Worm (Caenorhabditis elegans): ENCODE measurements around the gene arrd-24.
A peak's percentile ranks its signal among the peaks of the same experiment; 100 is the strongest.

Gene arrd-24

ce11 chrX:13977439-13978118 lies 2.7 kb downstream of the arrd-24 start, which contains the start of gene F48F7.6:
Gene F48F7.6, plus strand, starts transcription at chrX:13977829.
- TF ChIP-seq ceh-83 (GFP tag; optimal IDR thresholded peaks at IDR 0.05) (no peak), hlh-1 (tag; optimal IDR thresholded peaks at IDR 0.05) (peak; percentile 40), mls-2 (tag; optimal IDR thresholded peaks at IDR 0.05) (no peak), pha-4 (tag; optimal IDR thresholded peaks at IDR 0.05) (peak; percentile 42), ceh-43 (GFP tag; optimal IDR thresholded peaks at IDR 0.05) (no peak), ham-2 (GFP tag; optimal IDR thresholded peaks at IDR 0.05) (peak; percentile 74), elt-1 (tag; optimal IDR thresholded peaks at IDR 0.05; ENCODE audit: borderline replicate concordance, insufficient read depth) (no peak), nhr-237 (tag; optimal IDR thresholded peaks at IDR 0.05) (peak; percentile 42), snpc-4 (tag; optimal IDR thresholded peaks at IDR 0.05) (no peak), unc-39 (tag; optimal IDR thresholded peaks at IDR 0.05) (no peak), unc-120 (tag; optimal IDR thresholded peaks at IDR 0.05; ENCODE audit: poor library complexity, severe bottlenecking) (peak; percentile 12), ces-1 (GFP tag; optimal IDR thresholded peaks at IDR 0.05) (peak; percentile 67), flh-1 (GFP tag; optimal IDR thresholded peaks at IDR 0.05) (no peak), sptf-1 (tag; optimal IDR thresholded peaks at IDR 0.05) (peak; percentile 38), mep-1 (tag; optimal IDR thresholded peaks at IDR 0.05) (peak; percentile 58), ceh-39 (tag; optimal IDR thresholded peaks at IDR 0.05) (peak; percentile 80), elt-3 (tag; optimal IDR thresholded peaks at IDR 0.05) (no peak), M03D4.4 (tag; optimal IDR thresholded peaks at IDR 0.05) (peak; percentile 6), drap-1 (GFP tag; optimal IDR thresholded peaks at IDR 0.05) (peak; percentile 31), unc-62 (GFP tag; optimal IDR thresholded peaks at IDR 0.05) (peak; percentile 28), lin-13 (tag; optimal IDR thresholded peaks at IDR 0.05) (no peak)

ce11 chrX:13975314-13975713 lies 5.0 kb downstream of the arrd-24 start, which contains the start of gene F48F7.5:
Gene F48F7.5, plus strand, starts transcription at chrX:13975653.
- TF ChIP-seq mep-1 (tag; optimal IDR thresholded peaks at IDR 0.05) (no peak), drap-1 (GFP tag; optimal IDR thresholded peaks at IDR 0.05) (no peak), lin-32 (GFP tag; optimal IDR thresholded peaks at IDR 0.05) (no peak), hlh-1 (tag; optimal IDR thresholded peaks at IDR 0.05) (no peak), elt-1 (tag; optimal IDR thresholded peaks at IDR 0.05; ENCODE audit: borderline replicate concordance, insufficient read depth) (no peak), M03D4.4 (tag; optimal IDR thresholded peaks at IDR 0.05) (no peak)

DNA sequence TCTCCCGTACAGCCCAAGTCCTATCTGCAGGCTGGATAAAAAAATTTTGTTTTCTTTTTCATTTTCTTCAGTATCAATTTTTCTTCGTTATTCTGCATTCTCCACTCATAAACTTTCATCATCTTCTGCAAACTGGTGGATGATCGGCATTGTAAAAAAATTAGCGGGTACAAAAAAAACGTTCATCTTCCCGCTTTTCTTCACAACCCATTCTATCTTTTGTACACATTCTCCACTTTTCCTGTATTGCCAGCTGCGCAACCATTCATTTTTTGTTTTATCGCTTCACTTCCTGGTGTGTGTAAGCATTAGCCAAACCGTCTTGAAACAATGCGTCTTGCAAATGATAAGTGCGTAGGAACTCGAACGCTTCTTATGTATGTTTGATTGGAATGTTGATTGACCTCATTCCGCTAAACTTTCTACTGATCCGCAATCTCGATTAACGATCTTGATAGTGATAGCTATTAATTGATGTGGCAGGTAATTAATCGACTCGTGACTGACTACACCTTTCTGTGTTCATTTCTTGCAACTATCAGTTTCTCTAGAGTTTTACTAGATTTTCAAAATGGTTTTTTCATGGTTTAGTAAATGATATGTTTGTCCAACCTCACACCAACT lies 5.8 kb downstream of the arrd-24 start:
- TF ChIP-seq mab-5 (tag; optimal IDR thresholded peaks at IDR 0.05) (no peak), sptf-1 (tag; optimal IDR thresholded peaks at IDR 0.05) (no peak), mls-2 (tag; optimal IDR thresholded peaks at IDR 0.05) (no peak), unc-62 (GFP tag; optimal IDR thresholded peaks at IDR 0.05) (peak; percentile 75), elt-3 (tag; optimal IDR thresholded peaks at IDR 0.05) (no peak), tbx-8 (GFP tag; optimal IDR thresholded peaks at IDR 0.05) (no peak), blmp-1 (tag; optimal IDR thresholded peaks at IDR 0.05) (no peak), M03D4.4 (tag; optimal IDR thresholded peaks at IDR 0.05) (no peak), unc-120 (tag; optimal IDR thresholded peaks at IDR 0.05; ENCODE audit: poor library complexity, severe bottlenecking) (no peak), lin-13 (tag; optimal IDR thresholded peaks at IDR 0.05) (no peak), mep-1 (tag; optimal IDR thresholded peaks at IDR 0.05) (no peak), ceh-83 (GFP tag; optimal IDR thresholded peaks at IDR 0.05) (no peak), ceh-39 (tag; optimal IDR thresholded peaks at IDR 0.05) (no peak), sem-2 (GFP tag; optimal IDR thresholded peaks at IDR 0.05) (no peak), nhr-12 (tag; optimal IDR thresholded peaks at IDR 0.05) (no peak), ham-2 (GFP tag; optimal IDR thresholded peaks at IDR 0.05) (peak; percentile 85), elt-1 (tag; optimal IDR thresholded peaks at IDR 0.05; ENCODE audit: borderline replicate concordance, insufficient read depth) (peak; percentile 80), ceh-43 (GFP tag; optimal IDR thresholded peaks at IDR 0.05) (no peak), cnd-1 (tag; optimal IDR thresholded peaks at IDR 0.05) (no peak), bed-3 (GFP tag; optimal IDR thresholded peaks at IDR 0.05) (no peak), hlh-1 (tag; optimal IDR thresholded peaks at IDR 0.05) (no peak), lin-32 (GFP tag; optimal IDR thresholded peaks at IDR 0.05) (no peak)

- TF ChIP-seq ces-1 (GFP tag; optimal IDR thresholded peaks at IDR 0.05) = peak; percentile 53
- peak; percentile 54 for TF ChIP-seq unc-120 (tag; optimal IDR thresholded peaks at IDR 0.05; ENCODE audit: poor library complexity, severe bottlenecking)
- TF ChIP-seq ceh-39 (tag; optimal IDR thresholded peaks at IDR 0.05) = no peak
These were observed 6.5 kb downstream of the arrd-24 start for ce11 chrX:13973769-13974168.
